Worm (Caenorhabditis elegans) whole organism, early embryonic: ENCODE measurements around the gene C12D5.3.

Source experiments
- B0310.2 ChIP-seq: sonication (generic microtip); optimal IDR thresholded peaks from 2 replicates; lab custom pipeline; 2016; ENCODE audit warnings: mild to moderate bottlenecking, missing genetic modification characterization, missing compliant biosample characterization
- F13C5.2 ChIP-seq: sonication (generic microtip); optimal IDR thresholded peaks from 2 replicates; lab custom pipeline; 2017; ENCODE audit warnings: mild to moderate bottlenecking, missing genetic modification characterization, inconsistent platforms, missing compliant biosample characterization
- aly-1 ChIP-seq: sonication (generic microtip); optimal IDR thresholded peaks from 2 replicates; lab custom pipeline; 2016; ENCODE audit warnings: missing genetic modification characterization, missing compliant biosample characterization
- ama-1 ChIP-seq: fragments of 150-350 bp; optimal IDR thresholded peaks from 2 replicates; lab custom pipeline; 2014
- ceh-13 ChIP-seq: fragments of 200-800 bp; sonication (Bioruptor generic); optimal IDR thresholded peaks from 2 replicates; lab custom pipeline; 2018; ENCODE audit warnings: mild to moderate bottlenecking, missing genetic modification characterization, missing compliant biosample characterization
- ceh-36 ChIP-seq: sonication (generic microtip); optimal IDR thresholded peaks from 2 replicates; lab custom pipeline; 2016; ENCODE audit warnings: missing genetic modification characterization, inconsistent platforms, missing compliant biosample characterization
- ets-7 ChIP-seq: sonication (generic microtip); optimal IDR thresholded peaks from 2 replicates; lab custom pipeline; 2016; ENCODE audit warnings: missing genotype, missing genetic modification characterization, missing compliant biosample characterization
- flt-1 ChIP-seq: fragments of 200-800 bp; sonication (Bioruptor generic); IDR thresholded peaks from 2 replicates; pipeline ENCODE4 v1.3.6; 2022; ENCODE audit warnings: missing genetic modification characterization, missing compliant biosample characterization
- hmbx-1 ChIP-seq: sonication (generic microtip); optimal IDR thresholded peaks from 2 replicates; lab custom pipeline; 2016; ENCODE audit warnings: mild to moderate bottlenecking, missing genetic modification characterization, missing compliant biosample characterization
- hmg-4 ChIP-seq: fragments of 200-800 bp; sonication (Bioruptor generic); optimal IDR thresholded peaks from 2 replicates; lab custom pipeline; 2018; ENCODE audit warnings: mild to moderate bottlenecking, missing genetic modification characterization, missing compliant biosample characterization
- hnd-1 ChIP-seq: sonication (generic microtip); optimal IDR thresholded peaks from 2 replicates; lab custom pipeline; 2016; ENCODE audit warnings: missing genetic modification characterization, missing compliant biosample characterization
- pes-1 ChIP-seq: fragments of 200-800 bp; sonication (Bioruptor generic); IDR thresholded peaks from 2 replicates; pipeline ENCODE4 v1.3.6; 2022; ENCODE audit warnings: missing genetic modification reagents, missing genetic modification characterization, missing compliant biosample characterization
- scrt-1 ChIP-seq: fragments of 200-800 bp; sonication (Bioruptor generic); IDR thresholded peaks from 2 replicates; pipeline ENCODE4 v1.3.6; 2022; ENCODE audit warnings: missing genetic modification characterization, missing compliant biosample characterization
- sea-1 ChIP-seq: fragments of 200-800 bp; sonication (Bioruptor generic); conservative IDR thresholded peaks from 2 replicates; pipeline ENCODE4 v1.3.6; 2022; ENCODE audit warnings: missing genetic modification characterization, missing compliant biosample characterization
- tbx-11 ChIP-seq: fragments of 200-800 bp; sonication (Bioruptor generic); IDR thresholded peaks from 2 replicates; pipeline ENCODE4 v1.3.6; 2022; ENCODE audit warnings: missing genetic modification characterization, missing compliant biosample characterization
- tbx-37 ChIP-seq: fragments of 200-800 bp; sonication (Bioruptor generic); conservative IDR thresholded peaks from 2 replicates; pipeline ENCODE4 v1.3.6; 2022; ENCODE audit warnings: missing genetic modification reagents, missing genetic modification characterization, missing compliant biosample characterization
- tra-4 ChIP-seq: sonication (generic microtip); optimal IDR thresholded peaks from 2 replicates; lab custom pipeline; 2017; ENCODE audit warnings: missing genetic modification characterization, missing compliant biosample characterization

C12D5.3 gene

ce11 chrV:7639356-7639755 lies 36.6 kb upstream of the C12D5.3 start:
- TF ChIP-seq hmg-4 (GFP tag; lab: Kevin White, UChicago) (no peak), ceh-36 (tag; lab: Kevin White, UChicago) (no peak), ama-1 (lab: Kevin White, UChicago) (no peak), hmbx-1 (tag; lab: Kevin White, UChicago) (no peak), scrt-1 (no peak), F13C5.2 (tag; lab: Kevin White, UChicago) (no peak), ets-7 (tag; lab: Kevin White, UChicago) (no peak), pes-1 (no peak), B0310.2 (tag; lab: Kevin White, UChicago) (no peak), tbx-37 (GFP tag; lab: Robert Waterston, UW) (no peak), flt-1 (no peak), tra-4 (tag; lab: Kevin White, UChicago) (no peak), hnd-1 (tag; lab: Kevin White, UChicago) (no peak), aly-1 (no peak)

- no peak for TF ChIP-seq tbx-37 (GFP tag; lab: Robert Waterston, UW)
- no peak for TF ChIP-seq pes-1
These were observed 36.2 kb upstream of the C12D5.3 start, which contains the start of gene F07C4.10 for ce11 chrV:7639787-7640186. F07C4.10 (minus strand) TSS chrV:7639887.

DNA sequence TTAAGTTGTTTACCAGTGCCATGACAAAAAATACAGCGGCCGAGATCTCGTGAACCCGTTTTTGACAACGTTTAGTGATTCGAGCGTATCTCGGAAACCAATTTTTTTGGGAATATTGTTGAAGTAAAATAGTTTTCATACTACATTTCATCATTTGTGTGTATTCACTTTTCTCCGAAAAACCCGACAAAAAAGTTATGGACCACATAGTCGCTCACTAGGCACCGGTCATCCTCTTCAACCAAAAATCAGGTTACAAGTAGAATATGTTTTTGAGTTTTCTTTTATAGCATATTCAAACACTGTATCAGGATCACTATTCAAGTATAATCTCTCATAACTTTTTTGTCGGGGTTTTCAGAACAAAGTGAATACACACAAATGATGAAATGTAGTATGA lies 34.3 kb upstream of the C12D5.3 start:
- TF ChIP-seq tbx-11, result no peak
- TF ChIP-seq hmbx-1 (tag; lab: Kevin White, UChicago), result no peak
- TF ChIP-seq scrt-1, result no peak
- TF ChIP-seq tbx-37 (GFP tag; lab: Robert Waterston, UW), result no peak
- no peak for TF ChIP-seq ama-1 (lab: Kevin White, UChicago)
- no peak for TF ChIP-seq ceh-13 (GFP tag; lab: Kevin White, UChicago)
- TF ChIP-seq F13C5.2 (tag; lab: Kevin White, UChicago), result no peak
- TF ChIP-seq pes-1, result no peak
- TF ChIP-seq hmg-4 (GFP tag; lab: Kevin White, UChicago), result no peak
- no peak for TF ChIP-seq hnd-1 (tag; lab: Kevin White, UChicago)

- no peak for TF ChIP-seq hmbx-1 (tag; lab: Kevin White, UChicago)
These were observed 32.6 kb upstream of the C12D5.3 start, which contains the start of gene F07C4.11 for ce11 chrV:7643416-7643815. F07C4.11 (minus strand) TSS chrV:7643516.

DNA sequence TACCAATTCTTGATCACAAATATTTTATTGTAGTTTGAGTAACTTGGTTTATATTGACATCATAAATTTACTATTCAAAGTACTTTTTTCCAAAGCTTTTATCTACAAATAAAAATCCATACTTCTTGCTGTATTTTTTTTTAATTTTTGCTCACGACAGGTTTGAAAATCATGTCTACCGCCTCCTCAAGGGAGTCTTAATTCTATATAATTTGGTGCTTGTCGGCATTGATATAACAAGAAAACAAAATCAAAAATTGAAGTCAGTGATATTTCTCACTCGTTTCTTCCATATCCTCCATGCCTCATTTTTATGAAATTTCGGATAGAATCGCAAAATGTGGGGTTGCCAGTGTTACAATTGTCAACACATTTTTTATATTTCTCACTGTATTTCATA lies 30.6 kb upstream of the C12D5.3 start, which contains the start of gene str-47:
Gene str-47, plus strand, starts transcription at position 301 of the 400 bp plus-strand sequence.
- TF ChIP-seq ceh-13 (GFP tag; lab: Kevin White, UChicago) (no peak), hmbx-1 (tag; lab: Kevin White, UChicago) (no peak), ceh-36 (tag; lab: Kevin White, UChicago) (no peak), tbx-37 (GFP tag; lab: Robert Waterston, UW) (no peak), B0310.2 (tag; lab: Kevin White, UChicago) (no peak), aly-1 (no peak), ets-7 (tag; lab: Kevin White, UChicago) (no peak), pes-1 (no peak), hmg-4 (GFP tag; lab: Kevin White, UChicago) (no peak), hnd-1 (tag; lab: Kevin White, UChicago) (no peak), tbx-11 (no peak), flt-1 (no peak)

ce11 chrV:7647147-7647546 lies 28.9 kb upstream of the C12D5.3 start:
- no peak for TF ChIP-seq tbx-11
- TF ChIP-seq pes-1, result no peak
- no peak for TF ChIP-seq sea-1 (GFP tag; lab: Robert Waterston, UW)
- no peak for TF ChIP-seq ets-7 (tag; lab: Kevin White, UChicago)
- TF ChIP-seq tra-4 (tag; lab: Kevin White, UChicago), result no peak
- TF ChIP-seq hnd-1 (tag; lab: Kevin White, UChicago), result no peak
- no peak for TF ChIP-seq ama-1 (lab: Kevin White, UChicago)
- TF ChIP-seq aly-1, result no peak
- TF ChIP-seq B0310.2 (tag; lab: Kevin White, UChicago), result no peak
- TF ChIP-seq tbx-37 (GFP tag; lab: Robert Waterston, UW), result no peak
- TF ChIP-seq ceh-13 (GFP tag; lab: Kevin White, UChicago), result no peak
- no peak for TF ChIP-seq ceh-36 (tag; lab: Kevin White, UChicago)
- TF ChIP-seq hmbx-1 (tag; lab: Kevin White, UChicago), result no peak
- no peak for TF ChIP-seq flt-1

DNA sequence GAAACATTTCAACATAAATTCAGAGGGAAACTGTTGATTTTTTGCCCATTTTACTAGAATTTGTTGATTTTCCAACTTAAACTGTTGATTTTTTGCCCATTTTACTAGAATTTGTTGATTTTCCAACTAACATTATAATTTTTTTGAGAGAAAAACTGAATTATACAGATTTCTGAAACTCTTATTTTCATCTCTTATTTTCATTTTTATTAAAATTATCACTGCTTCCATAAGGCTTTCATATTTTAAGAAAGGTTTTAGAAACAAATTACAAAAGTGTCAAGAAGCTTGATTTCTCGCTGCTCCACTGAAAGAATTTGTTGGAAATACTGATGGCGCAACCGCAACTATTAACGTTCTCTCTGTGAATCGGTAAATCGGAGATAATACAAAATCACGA lies 26.0 kb upstream of the C12D5.3 start:
- TF ChIP-seq scrt-1, result no peak
- TF ChIP-seq tbx-11, result no peak
- no peak for TF ChIP-seq tra-4 (tag; lab: Kevin White, UChicago)
- TF ChIP-seq sea-1 (GFP tag; lab: Robert Waterston, UW), result no peak
- TF ChIP-seq ceh-13 (GFP tag; lab: Kevin White, UChicago), result no peak
- TF ChIP-seq hmg-4 (GFP tag; lab: Kevin White, UChicago), result no peak
- TF ChIP-seq pes-1, result no peak
- no peak for TF ChIP-seq ama-1 (lab: Kevin White, UChicago)
- no peak for TF ChIP-seq ceh-36 (tag; lab: Kevin White, UChicago)
- no peak for TF ChIP-seq B0310.2 (tag; lab: Kevin White, UChicago)
- no peak for TF ChIP-seq ets-7 (tag; lab: Kevin White, UChicago)
- TF ChIP-seq flt-1, result no peak
- TF ChIP-seq hmbx-1 (tag; lab: Kevin White, UChicago), result no peak
- TF ChIP-seq hnd-1 (tag; lab: Kevin White, UChicago), result no peak

ce11 chrV:7651757-7652156 lies 24.2 kb upstream of the C12D5.3 start, which contains the start of gene srh-234:
srh-234 (minus strand) TSS chrV:7651857.
- TF ChIP-seq aly-1, result no peak
- TF ChIP-seq sea-1 (GFP tag; lab: Robert Waterston, UW), result no peak
- no peak for TF ChIP-seq ets-7 (tag; lab: Kevin White, UChicago)
- no peak for TF ChIP-seq tra-4 (tag; lab: Kevin White, UChicago)
- TF ChIP-seq ama-1 (lab: Kevin White, UChicago), result no peak
- no peak for TF ChIP-seq pes-1
- TF ChIP-seq hmg-4 (GFP tag; lab: Kevin White, UChicago), result no peak
- no peak for TF ChIP-seq F13C5.2 (tag; lab: Kevin White, UChicago)
- no peak for TF ChIP-seq hnd-1 (tag; lab: Kevin White, UChicago)
- no peak for TF ChIP-seq flt-1
